Worm (Caenorhabditis elegans) whole organism, L1 larva: ENCODE results near the gene clec-172.
A peak's percentile ranks its signal among the peaks of the same experiment; 100 is the strongest.

Experiments
- C04F5.9 ChIP-seq: sonication (generic microtip); optimal IDR thresholded peaks from 2 replicates; lab custom pipeline; 2016; ENCODE audit warnings: missing genetic modification characterization, missing compliant biosample characterization
- Y116A8C.19 ChIP-seq: sonication (generic microtip); optimal IDR thresholded peaks from 2 replicates; lab custom pipeline; 2016; ENCODE audit warnings: missing compliant biosample characterization, missing genetic modification characterization, borderline replicate concordance
- aha-1 ChIP-seq: fragments of 150-350 bp; optimal IDR thresholded peaks from 2 replicates; lab custom pipeline; 2014; ENCODE audit warnings: missing biosample characterization, missing genetic modification characterization
- alr-1 ChIP-seq: fragments of 200-800 bp; sonication (Bioruptor generic); optimal IDR thresholded peaks from 2 replicates; lab custom pipeline; 2018; ENCODE audit warnings: borderline replicate concordance, mild to moderate bottlenecking, missing genetic modification characterization, missing compliant biosample characterization
- aly-2 ChIP-seq: fragments of 150-350 bp; optimal IDR thresholded peaks from 2 replicates; lab custom pipeline; 2014; ENCODE audit warnings: missing biosample characterization, missing genetic modification characterization
- ama-1 ChIP-seq: fragments of 150-350 bp; optimal IDR thresholded peaks from 2 replicates; lab custom pipeline; 2014
- dsc-1 ChIP-seq: sonication (generic microtip); optimal IDR thresholded peaks from 2 replicates; lab custom pipeline; 2016; ENCODE audit warnings: mild to moderate bottlenecking, missing genetic modification characterization, missing compliant biosample characterization
- egl-13 ChIP-seq: sonication (generic microtip); optimal IDR thresholded peaks from 2 replicates; lab custom pipeline; 2016; ENCODE audit warnings: missing genotype, missing genetic modification reagents, missing genetic modification characterization, missing compliant biosample characterization
- elt-2 ChIP-seq: sonication (generic microtip); optimal IDR thresholded peaks from 2 replicates; lab custom pipeline; 2016; ENCODE audit warnings: missing genetic modification characterization, mild to moderate bottlenecking, inconsistent platforms, missing compliant biosample characterization, missing genetic modification reagents
- elt-3 ChIP-seq, 6 experiments: fragments of 150-350 bp in 1 of 6; sonication (generic microtip); optimal IDR thresholded peaks; 2 replicates each; lab custom pipeline; 2017 to 2018; ENCODE audit warnings: missing biosample characterization in 6 of 6, missing genetic modification characterization in 6 of 6, inconsistent platforms in 1 of 6
- fkh-10 ChIP-seq: sonication (generic microtip); optimal IDR thresholded peaks from 2 replicates; lab custom pipeline; 2017; ENCODE audit warnings: missing biosample characterization, missing genetic modification reagents, missing genetic modification characterization
- fkh-4 ChIP-seq: sonication (generic microtip); optimal IDR thresholded peaks from 2 replicates; lab custom pipeline; 2016; ENCODE audit warnings: missing compliant biosample characterization, missing genetic modification characterization, borderline replicate concordance
- fkh-8 ChIP-seq: sonication (generic microtip); optimal IDR thresholded peaks from 2 replicates; lab custom pipeline; 2016; ENCODE audit warnings: mild to moderate bottlenecking, missing genetic modification characterization, missing compliant biosample characterization
- grh-1 ChIP-seq: fragments of 200-800 bp; sonication (Bioruptor generic); IDR thresholded peaks from 2 replicates; pipeline ENCODE4 v1.3.6; 2022; ENCODE audit warnings: missing genetic modification reagents, missing genetic modification characterization, missing compliant biosample characterization
- hlh-4 ChIP-seq: sonication (generic microtip); optimal IDR thresholded peaks from 2 replicates; lab custom pipeline; 2016; ENCODE audit warnings: mild to moderate bottlenecking, missing genetic modification characterization, missing compliant biosample characterization
- isw-1 ChIP-seq: fragments of 200-800 bp; sonication (Bioruptor generic); IDR thresholded peaks from 2 replicates; pipeline ENCODE4 v1.3.6; 2022; ENCODE audit warnings: missing genetic modification characterization, missing compliant biosample characterization
- jun-1 ChIP-seq: fragments of 150-350 bp; optimal IDR thresholded peaks from 2 replicates; lab custom pipeline; 2014; ENCODE audit warnings: missing biosample characterization, missing genetic modification reagents, missing genetic modification characterization
- lin-13 ChIP-seq: fragments of 150-350 bp; optimal IDR thresholded peaks from 2 replicates; lab custom pipeline; 2014; ENCODE audit warnings: missing biosample characterization, missing genetic modification reagents, missing genetic modification characterization
- lin-14 ChIP-seq: fragments of 200-800 bp; sonication (Bioruptor generic); optimal IDR thresholded peaks from 2 replicates; lab custom pipeline; 2018; ENCODE audit warnings: mild to moderate bottlenecking, missing genetic modification characterization, moderate library complexity, missing compliant biosample characterization
- lin-15B ChIP-seq: fragments of 150-350 bp; sonication (generic microtip); optimal IDR thresholded peaks from 3 replicates; lab custom pipeline; 2014; ENCODE audit warnings: missing biosample characterization, missing genetic modification characterization
- lin-39 ChIP-seq: fragments of 150-350 bp; optimal IDR thresholded peaks from 2 replicates; lab custom pipeline; 2014; ENCODE audit warnings: missing biosample characterization, missing genetic modification reagents, missing genetic modification characterization
- lsy-2 ChIP-seq, 2 experiments: fragments of 150-350 bp; optimal IDR thresholded peaks; 2 replicates each; lab custom pipeline; 2014; ENCODE audit warnings: missing biosample characterization in 2 of 2, missing genetic modification characterization in 2 of 2
- mep-1 ChIP-seq: fragments of 150-350 bp; optimal IDR thresholded peaks from 2 replicates; lab custom pipeline; 2014; ENCODE audit warnings: missing biosample characterization, missing genetic modification characterization
- nhr-11 ChIP-seq: fragments of 150-350 bp; optimal IDR thresholded peaks from 2 replicates; lab custom pipeline; 2014; ENCODE audit warnings: missing biosample characterization, missing genetic modification characterization
- nhr-20 ChIP-seq: sonication (generic microtip); optimal IDR thresholded peaks from 2 replicates; lab custom pipeline; 2016; ENCODE audit warnings: mild to moderate bottlenecking, missing genetic modification characterization, missing compliant biosample characterization
- nhr-237 ChIP-seq: fragments of 150-350 bp; optimal IDR thresholded peaks from 2 replicates; lab custom pipeline; 2014; ENCODE audit warnings: missing biosample characterization, missing genetic modification characterization
- nhr-47 ChIP-seq: sonication (generic microtip); optimal IDR thresholded peaks from 2 replicates; lab custom pipeline; 2016; ENCODE audit warnings: mild to moderate bottlenecking, missing genetic modification characterization, moderate library complexity, missing compliant biosample characterization
- nhr-71 ChIP-seq: sonication (generic microtip); optimal IDR thresholded peaks from 2 replicates; lab custom pipeline; 2016; ENCODE audit warnings: mild to moderate bottlenecking, missing genetic modification characterization, moderate library complexity, missing compliant biosample characterization
- nhr-84 ChIP-seq: sonication (generic microtip); optimal IDR thresholded peaks from 2 replicates; lab custom pipeline; 2017; ENCODE audit warnings: missing biosample characterization, missing genetic modification characterization
- nhr-85 ChIP-seq: sonication (generic microtip); peaks from one replicate; lab custom pipeline; 2016; ENCODE audit warnings: missing genetic modification characterization, inconsistent platforms, missing compliant biosample characterization
- nhr-90 ChIP-seq: sonication (generic microtip); optimal IDR thresholded peaks from 2 replicates; lab custom pipeline; 2016; ENCODE audit warnings: mild to moderate bottlenecking, missing genetic modification characterization, missing compliant biosample characterization; ENCODE audit not compliant: poor library complexity
- pax-3 ChIP-seq: fragments of 200-800 bp; sonication (Bioruptor generic); optimal IDR thresholded peaks from 2 replicates; lab custom pipeline; 2018; ENCODE audit warnings: mild to moderate bottlenecking, missing genetic modification characterization, moderate library complexity, missing compliant biosample characterization
- rnt-1 ChIP-seq: sonication (generic microtip); optimal IDR thresholded peaks from 2 replicates; lab custom pipeline; 2016; ENCODE audit warnings: mild to moderate bottlenecking, missing genetic modification characterization, moderate library complexity, missing compliant biosample characterization
- sox-4 ChIP-seq: sonication (generic microtip); optimal IDR thresholded peaks from 2 replicates; lab custom pipeline; 2016; ENCODE audit warnings: missing genetic modification characterization, missing compliant biosample characterization
- swsn-7 ChIP-seq: sonication (generic microtip); optimal IDR thresholded peaks from 2 replicates; lab custom pipeline; 2016; ENCODE audit warnings: missing genetic modification characterization, missing compliant biosample characterization
- unc-30 ChIP-seq: sonication (generic microtip); optimal IDR thresholded peaks from 2 replicates; lab custom pipeline; 2017; ENCODE audit warnings: missing biosample characterization, missing genetic modification characterization
- unc-98 ChIP-seq: fragments of 200-800 bp; sonication (Bioruptor generic); IDR thresholded peaks from 2 replicates; pipeline ENCODE4 v1.3.6; 2022; ENCODE audit warnings: missing genetic modification characterization, missing compliant biosample characterization
- vab-15 ChIP-seq: sonication (generic microtip); optimal IDR thresholded peaks from 2 replicates; lab custom pipeline; 2017; ENCODE audit warnings: missing genotype, mild to moderate bottlenecking, missing genetic modification characterization, missing compliant biosample characterization
- zag-1 ChIP-seq: fragments of 150-350 bp; optimal IDR thresholded peaks from 2 replicates; lab custom pipeline; 2014; ENCODE audit warnings: missing biosample characterization, missing genetic modification characterization
- zip-4 ChIP-seq: fragments of 200-800 bp; sonication (Bioruptor generic); optimal IDR thresholded peaks from 2 replicates; lab custom pipeline; 2018; ENCODE audit warnings: mild to moderate bottlenecking, missing genetic modification characterization, moderate library complexity, missing compliant biosample characterization
- ztf-11 ChIP-seq, 2 experiments: sonication (generic microtip); optimal IDR thresholded peaks; 2 replicates each; lab custom pipeline; 2016 to 2017; ENCODE audit warnings: missing genetic modification characterization in 2 of 2, missing biosample characterization in 1 of 2, missing compliant biosample characterization in 1 of 2

Gene clec-172

ce11 chrIV:1496017-1496678 is 20.3 kb downstream of the clec-172 start, which contains the start of gene npp-20 (continued):
- TF ChIP-seq hlh-4 (tag; lab: Kevin White, UChicago) = no peak
- TF ChIP-seq zip-4 (GFP tag; lab: Kevin White, UChicago) = peak; percentile 19
- TF ChIP-seq nhr-11 = no peak
- TF ChIP-seq nhr-85 (tag; lab: Kevin White, UChicago) = peak; percentile 84
- TF ChIP-seq swsn-7 (tag; lab: Kevin White, UChicago) = peak; percentile 69
- no peak for TF ChIP-seq alr-1 (tag; lab: Kevin White, UChicago)
- peak; percentile 65 for TF ChIP-seq dsc-1 (tag; lab: Kevin White, UChicago)
- TF ChIP-seq lin-39 = peak; percentile 84
- peak; percentile 55 for TF ChIP-seq lin-13
- TF ChIP-seq Y116A8C.19 = no peak
- TF ChIP-seq aha-1 (tag; lab: Kevin White, UChicago) = no peak
- TF ChIP-seq egl-13 (tag; lab: Kevin White, UChicago) = no peak
- peak in 1 of 6 experiments; percentile 6 for TF ChIP-seq elt-3 (tag; optimal IDR thresholded peaks at IDR 0.05; lab: Kevin White, UChicago)
- TF ChIP-seq nhr-90 (tag; lab: Kevin White, UChicago) = peak; percentile 75
- TF ChIP-seq sox-4 = no peak
- no peak for TF ChIP-seq fkh-10 (GFP tag; lab: Kevin White, UChicago)
- no peak for TF ChIP-seq rnt-1 (tag; lab: Kevin White, UChicago)
- TF ChIP-seq unc-30 (tag; lab: Kevin White, UChicago) = no peak
- TF ChIP-seq elt-2 (tag; lab: Kevin White, UChicago) = no peak
- TF ChIP-seq lsy-2 (tag; optimal IDR thresholded peaks at IDR 0.05; lab: Kevin White, UChicago) = peak; percentile 75 to 79
- TF ChIP-seq lin-14 (GFP tag; lab: Kevin White, UChicago) = no peak
- TF ChIP-seq zag-1 (tag; lab: Kevin White, UChicago) = no peak
- no peak for TF ChIP-seq lin-15B (tag; lab: Kevin White, UChicago)
- peak; percentile 56 for TF ChIP-seq nhr-20 (tag; lab: Kevin White, UChicago)
- TF ChIP-seq nhr-84 (tag; lab: Kevin White, UChicago) = no peak
- peak; percentile 5 for TF ChIP-seq jun-1 (tag; lab: Kevin White, UChicago)
- no peak for TF ChIP-seq vab-15 (tag; lab: Kevin White, UChicago)
- no peak for TF ChIP-seq nhr-237 (tag; lab: Kevin White, UChicago)
- no peak for TF ChIP-seq isw-1 (GFP tag; lab: Robert Waterston, UW)
- TF ChIP-seq C04F5.9 (tag; lab: Kevin White, UChicago) = no peak
- peak; percentile 84 for TF ChIP-seq mep-1 (tag; lab: Kevin White, UChicago)
- TF ChIP-seq unc-98 (GFP tag; lab: Robert Waterston, UW) = no peak
- no peak for TF ChIP-seq fkh-4 (tag; lab: Kevin White, UChicago)
- peak; percentile 12 for TF ChIP-seq aly-2 (tag; lab: Kevin White, UChicago)
- no peak for TF ChIP-seq pax-3 (tag; lab: Kevin White, UChicago)
- no peak for TF ChIP-seq ama-1 (lab: Kevin White, UChicago)

ce11 chrIV:1484968-1485474 is 31.4 kb downstream of the clec-172 start, which contains the start of gene Y77E11A.16:
TSS of gene Y77E11A.16 (plus strand) at chrIV:1485424.
- TF ChIP-seq unc-98 (GFP tag; lab: Robert Waterston, UW) = no peak
- TF ChIP-seq lin-14 (GFP tag; lab: Kevin White, UChicago) = peak; percentile 61
- peak; percentile 37 for TF ChIP-seq nhr-47 (tag; lab: Kevin White, UChicago)
- TF ChIP-seq fkh-8 = peak; percentile 17
- TF ChIP-seq ztf-11 (tag; optimal IDR thresholded peaks at IDR 0.05; lab: Kevin White, UChicago) = no peak
- no peak for TF ChIP-seq grh-1 (GFP tag; lab: Robert Waterston, UW)
- TF ChIP-seq zag-1 (tag; lab: Kevin White, UChicago) = no peak
- TF ChIP-seq nhr-71 = peak; percentile 57
